Worm (Caenorhabditis elegans) whole organism, late embryonic: ENCODE measurements around the gene C02E7.7.

Experiments used
- C08G9.2 ChIP-seq: sonication (generic microtip); optimal IDR thresholded peaks from 2 replicates; lab custom pipeline; 2016; ENCODE audit warnings: mild to moderate bottlenecking, missing genetic modification characterization, moderate library complexity, missing compliant biosample characterization
- ahr-1 ChIP-seq: sonication (generic microtip); optimal IDR thresholded peaks from 2 replicates; lab custom pipeline; 2016; ENCODE audit warnings: missing genetic modification characterization, missing compliant biosample characterization
- ceh-18 ChIP-seq: sonication (generic microtip); optimal IDR thresholded peaks from 2 replicates; lab custom pipeline; 2016; ENCODE audit warnings: missing genetic modification characterization, missing compliant biosample characterization
- ceh-19 ChIP-seq: fragments of 200-800 bp; sonication (Bioruptor generic); optimal IDR thresholded peaks from 2 replicates; lab custom pipeline; 2018; ENCODE audit warnings: mild to moderate bottlenecking, missing genetic modification characterization, missing compliant biosample characterization
- ceh-45 ChIP-seq: fragments of 200-800 bp; sonication (Bioruptor generic); IDR thresholded peaks from 2 replicates; pipeline ENCODE4 v1.3.6; 2022; ENCODE audit warnings: missing genetic modification reagents, missing genetic modification characterization, missing compliant biosample characterization
- ceh-6 ChIP-seq: fragments of 200-800 bp; sonication (Bioruptor generic); optimal IDR thresholded peaks from 2 replicates; lab custom pipeline; 2018; ENCODE audit warnings: mild to moderate bottlenecking, missing genetic modification characterization, missing compliant biosample characterization
- fkh-10 ChIP-seq: fragments of 150-350 bp; optimal IDR thresholded peaks from 2 replicates; lab custom pipeline; 2014; ENCODE audit warnings: missing biosample characterization, missing genetic modification reagents, missing genetic modification characterization
- fkh-6 ChIP-seq: sonication (generic microtip); optimal IDR thresholded peaks from 2 replicates; lab custom pipeline; 2016; ENCODE audit warnings: missing genetic modification characterization, missing compliant biosample characterization
- nfya-1 ChIP-seq: sonication (generic microtip); optimal IDR thresholded peaks from 2 replicates; lab custom pipeline; 2017; ENCODE audit warnings: missing genetic modification characterization, mild to moderate bottlenecking, missing compliant biosample characterization, antibody characterized with exemption, moderate library complexity
- nhr-11 ChIP-seq: fragments of 150-350 bp; optimal IDR thresholded peaks from 2 replicates; lab custom pipeline; 2014; ENCODE audit warnings: missing biosample characterization, missing genetic modification characterization
- pqm-1 ChIP-seq: sonication (generic microtip); optimal IDR thresholded peaks from 2 replicates; lab custom pipeline; 2016; ENCODE audit warnings: missing genetic modification characterization, missing compliant biosample characterization
- pros-1 ChIP-seq: fragments of 150-350 bp; optimal IDR thresholded peaks from 2 replicates; lab custom pipeline; 2014; ENCODE audit warnings: missing biosample characterization, missing genetic modification reagents, missing genetic modification characterization
- rnt-1 ChIP-seq: sonication (generic microtip); optimal IDR thresholded peaks from 2 replicates; lab custom pipeline; 2016; ENCODE audit warnings: missing genetic modification characterization, missing compliant biosample characterization
- sox-4 ChIP-seq: sonication (generic microtip); optimal IDR thresholded peaks from 2 replicates; lab custom pipeline; 2017; ENCODE audit warnings: mild to moderate bottlenecking, missing genetic modification characterization, inconsistent platforms, missing compliant biosample characterization

DNA sequence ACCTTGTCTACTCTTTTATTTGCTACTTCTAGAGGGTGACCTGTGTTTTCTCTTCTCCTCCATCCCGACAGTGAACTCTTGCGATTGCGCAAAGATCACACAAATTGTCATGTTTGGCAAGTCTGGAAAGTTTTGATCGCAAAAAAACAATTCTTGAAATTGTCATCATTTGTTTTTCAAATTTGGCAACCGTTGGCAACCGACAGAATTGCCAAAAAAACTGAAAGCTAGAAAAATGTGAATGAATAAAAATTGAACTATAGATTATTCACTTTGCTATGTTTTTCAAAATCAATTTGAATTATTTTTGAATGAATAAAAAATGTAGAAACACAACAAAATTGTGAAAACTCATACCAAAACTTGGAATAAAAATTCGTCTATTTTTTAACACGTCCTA, 23.4 kb downstream of the C02E7.7 start, which contains the start of gene ugt-11:
- no peak for TF ChIP-seq nfya-1 (tag; lab: Kevin White, UChicago)
- no peak for TF ChIP-seq pqm-1 (tag; lab: Kevin White, UChicago)
- no peak for TF ChIP-seq ceh-18 (tag; lab: Kevin White, UChicago)
- TF ChIP-seq sox-4 (tag; lab: Kevin White, UChicago): no peak
- no peak for TF ChIP-seq ahr-1 (tag; lab: Kevin White, UChicago)
- no peak for TF ChIP-seq fkh-6 (tag; lab: Kevin White, UChicago)
- TF ChIP-seq ceh-6 (GFP tag; lab: Kevin White, UChicago): no peak
- no peak for TF ChIP-seq nhr-11 (tag; lab: Kevin White, UChicago)
- TF ChIP-seq fkh-10: no peak
- no peak for TF ChIP-seq ceh-19 (GFP tag; lab: Kevin White, UChicago)
- no peak for TF ChIP-seq ceh-45 (GFP tag; lab: Robert Waterston, UW)
- no peak for TF ChIP-seq C08G9.2 (tag; lab: Kevin White, UChicago)
- TF ChIP-seq pros-1 (tag; lab: Kevin White, UChicago): no peak
- TF ChIP-seq rnt-1 (tag; lab: Kevin White, UChicago): no peak
